Worm (Caenorhabditis elegans) whole organism, L4 larva: Measurements from ENCODE around the gene gly-1.

Experiments
- hlh-30 ChIP-seq: sonication (generic microtip); optimal IDR thresholded peaks from 2 replicates; lab custom pipeline; 2017; ENCODE audit warnings: antibody characterized with exemption, mild to moderate bottlenecking, missing genetic modification characterization, missing compliant biosample characterization; ENCODE audit not compliant: insufficient read depth
- jun-1 ChIP-seq: fragments of 150-350 bp; optimal IDR thresholded peaks from 2 replicates; lab custom pipeline; 2014; ENCODE audit warnings: missing biosample characterization, missing genetic modification reagents, missing genetic modification characterization
- lin-15B ChIP-seq: fragments of 150-350 bp; sonication (generic microtip); optimal IDR thresholded peaks from 3 replicates; lab custom pipeline; 2014; ENCODE audit warnings: missing biosample characterization, missing genetic modification characterization
- lin-39 ChIP-seq: fragments of 150-350 bp; optimal IDR thresholded peaks from 2 replicates; lab custom pipeline; 2014; ENCODE audit warnings: missing biosample characterization, missing genetic modification reagents, missing genetic modification characterization
- nhr-42 ChIP-seq: fragments of 200-800 bp; sonication (Bioruptor generic); IDR thresholded peaks from 2 replicates; pipeline ENCODE4 v1.3.6; 2022; ENCODE audit warnings: missing genetic modification characterization, missing compliant biosample characterization

DNA sequence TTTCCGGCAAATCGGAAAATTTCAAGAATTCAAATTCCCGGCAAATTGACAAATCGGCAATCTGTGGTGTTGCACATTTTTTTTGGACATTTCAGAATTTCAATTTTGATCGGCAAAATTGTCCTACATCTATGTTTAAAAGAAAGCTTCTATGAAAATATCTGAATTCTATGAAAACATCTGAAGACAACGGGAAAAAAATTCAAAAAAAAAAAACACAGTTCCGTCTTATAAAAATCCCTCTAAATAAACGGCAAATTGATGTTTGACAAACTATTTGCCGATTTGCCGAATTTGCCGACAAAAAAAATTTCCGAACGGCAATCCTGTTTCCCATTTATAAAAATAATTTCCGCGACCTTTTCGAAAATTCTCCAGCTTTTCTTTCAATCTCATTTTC, 12.4 kb upstream of the gly-1 start, which contains the start of gene F44F4.15:
- TF ChIP-seq jun-1 (no peak), lin-15B (tag; lab: Kevin White, UChicago) (no peak), lin-39 (tag; lab: Kevin White, UChicago) (no peak), hlh-30 (tag; lab: Kevin White, UChicago) (no peak), nhr-42 (no peak)
